Worm (Caenorhabditis elegans): ENCODE results near the gene F40F8.4.
A peak's percentile ranks its signal among the peaks of the same experiment; 100 is the strongest.

F40F8.4 gene

ce11 chrII:11140140-11140539 is at the start of gene F40F8.4:
Gene F40F8.4 (minus strand): TSS chrII:11140240.
- TF ChIP-seq ceh-40 (GFP tag; IDR thresholded peaks at IDR 0.05): no peak
- no peak for TF ChIP-seq attf-3 (GFP tag; conservative IDR thresholded peaks at IDR 0.05)
- TF ChIP-seq zfh-2 (GFP tag; conservative IDR thresholded peaks at IDR 0.05): no peak

- TF ChIP-seq aptf-2 (GFP tag; conservative IDR thresholded peaks at IDR 0.05) (no peak), aptf-3 (GFP tag; IDR thresholded peaks at IDR 0.05) (no peak), hlh-12 (tag; optimal IDR thresholded peaks at IDR 0.05) (no peak)
Measured at ce11 chrII:11188026-11188425, 48.0 kb upstream of the F40F8.4 start, which contains the start of gene F37H8.5. Gene F37H8.5 (plus strand): TSS chrII:11188206.

ce11 chrII:11185728-11186127 is 45.7 kb upstream of the F40F8.4 start, which contains the start of gene sfxn-1.2:
Gene sfxn-1.2 (plus strand): TSS chrII:11186028.
- no peak for TF ChIP-seq dox-1 (GFP tag; IDR thresholded peaks at IDR 0.05)

ce11 chrII:11184757-11185341 is 44.8 kb upstream of the F40F8.4 start, which contains the start of gene lir-3:
Gene lir-3 (minus strand): TSS chrII:11184807.
- TF ChIP-seq B0019.2 (GFP tag; conservative IDR thresholded peaks at IDR 0.05): no peak
- TF ChIP-seq sdz-38 (tag; optimal IDR thresholded peaks at IDR 0.05): no peak
- no peak for TF ChIP-seq mxl-1 (tag; optimal IDR thresholded peaks at IDR 0.05)
- TF ChIP-seq lin-40 (tag; optimal IDR thresholded peaks at IDR 0.05): no peak
- TF ChIP-seq athp-1 (tag; optimal IDR thresholded peaks at IDR 0.05): no peak
- TF ChIP-seq ZK185.1 (tag; optimal IDR thresholded peaks at IDR 0.05; ENCODE audit: poor library complexity, severe bottlenecking): peak; percentile 43
- peak; percentile 34; the same call in 1 of the 2 replicates for TF ChIP-seq mcd-1 (GFP tag; IDR thresholded peaks at IDR 0.05)
- no peak for TF ChIP-seq Y53F4B.3 (GFP tag; IDR thresholded peaks at IDR 0.05)
- TF ChIP-seq hrde-1 (tag; optimal IDR thresholded peaks at IDR 0.05; ENCODE audit: borderline replicate concordance): no peak
- TF ChIP-seq zfh-2 (GFP tag; conservative IDR thresholded peaks at IDR 0.05): peak; percentile 78
- TF ChIP-seq unc-130 (GFP tag; optimal IDR thresholded peaks at IDR 0.05): no peak
- TF ChIP-seq D2030.7 (GFP tag; IDR thresholded peaks at IDR 0.05): no peak
- no peak for TF ChIP-seq zim-3 (tag; optimal IDR thresholded peaks at IDR 0.05)
- no peak for TF ChIP-seq atf-7 (tag; optimal IDR thresholded peaks at IDR 0.05)
- TF ChIP-seq nfya-2 (GFP tag; IDR thresholded peaks at IDR 0.05): no peak
- no peak for TF ChIP-seq snpc-1.1 (tag; optimal IDR thresholded peaks at IDR 0.05; ENCODE audit: insufficient read depth)
- 0 out of 2 replicates have a peak, but pooled peaks have one; percentile 11 for TF ChIP-seq nfyb-1 (GFP tag; IDR thresholded peaks at IDR 0.05)
- no peak for TF ChIP-seq snpc-4 (GFP tag; optimal IDR thresholded peaks at IDR 0.05)
- peak in 1 of 4 experiments; percentile 14 for TF ChIP-seq snpc-4 (tag; optimal IDR thresholded peaks at IDR 0.05)
- no peak for TF ChIP-seq F52B5.7 (tag; optimal IDR thresholded peaks at IDR 0.05)
- no peak for TF ChIP-seq ets-4 (GFP tag; optimal IDR thresholded peaks at IDR 0.05)
- TF ChIP-seq dox-1 (GFP tag; IDR thresholded peaks at IDR 0.05): peak; percentile 19; the same call in 1 of the 2 replicates
- TF ChIP-seq gei-17 (GFP tag; optimal IDR thresholded peaks at IDR 0.05): no peak
- no peak for TF ChIP-seq cebp-1 (GFP tag; IDR thresholded peaks at IDR 0.05)
- no peak for TF ChIP-seq cebp-1 (tag; optimal IDR thresholded peaks at IDR 0.05)
- TF ChIP-seq lin-35 (GFP tag; optimal IDR thresholded peaks at IDR 0.05): no peak
- TF ChIP-seq sea-2 (GFP tag; IDR thresholded peaks at IDR 0.05): no peak
- no peak for TF ChIP-seq F23B12.7 (tag; optimal IDR thresholded peaks at IDR 0.05; ENCODE audit: insufficient read depth)
- TF ChIP-seq nhr-80 (tag; optimal IDR thresholded peaks at IDR 0.05): peak; percentile 30
- TF ChIP-seq hmg-1.2 (GFP tag; IDR thresholded peaks at IDR 0.05): peak; percentile 81
- TF ChIP-seq madf-3 (GFP tag; IDR thresholded peaks at IDR 0.05): no peak
- no peak for TF ChIP-seq ztf-6 (GFP tag; IDR thresholded peaks at IDR 0.05)
- TF ChIP-seq rpc-1 (optimal IDR thresholded peaks at IDR 0.05): no peak
- TF ChIP-seq rpc-1 (tag; optimal IDR thresholded peaks at IDR 0.05): no peak
- TF ChIP-seq nhr-27 (tag; optimal IDR thresholded peaks at IDR 0.05): no peak
